Fruit fly (Drosophila melanogaster) whole organism, embryonic: ENCODE data around the gene TBC1d7.
A peak's percentile ranks its signal among the peaks of the same experiment; 100 is the strongest.

ENCODE experiments used
- CG10431 ChIP-seq: fragments of 200-800 bp; sonication (Bioruptor generic); optimal IDR thresholded peaks from 3 replicates; lab custom pipeline; 2018; ENCODE audit warnings: missing biosample characterization, mild to moderate bottlenecking, missing genetic modification characterization
- CG11085 ChIP-seq: fragments of 200-800 bp; sonication (Bioruptor generic); IDR thresholded peaks from 2 replicates; pipeline ENCODE4 v1.3.6; 2022; ENCODE audit warnings: missing biosample characterization, missing genetic modification characterization
- CG11696 ChIP-seq: fragments of 200-800 bp; sonication (Bioruptor generic); IDR thresholded peaks from 2 replicates; pipeline ENCODE4 v1.3.6; 2022; ENCODE audit warnings: missing biosample characterization, missing genetic modification characterization
- CG15514 ChIP-seq: fragments of 200-800 bp; sonication (Bioruptor generic); optimal IDR thresholded peaks from 3 replicates; lab custom pipeline; 2017; ENCODE audit warnings: missing biosample characterization, missing genetic modification characterization, mild to moderate bottlenecking, moderate library complexity, missing genetic modification reagents
- CG17328 ChIP-seq: fragments of 200-800 bp; sonication (Bioruptor generic); IDR thresholded peaks from 2 replicates; pipeline ENCODE4 v1.3.6; 2022; ENCODE audit warnings: missing biosample characterization, missing genetic modification characterization
- CG18476 ChIP-seq: fragments of 200-800 bp; sonication (Bioruptor generic); optimal IDR thresholded peaks from 2 replicates; lab custom pipeline; 2016; ENCODE audit warnings: missing biosample characterization, mild to moderate bottlenecking, missing genetic modification characterization
- CG2116 ChIP-seq: fragments of 200-800 bp; sonication (Bioruptor generic); optimal IDR thresholded peaks from 3 replicates; lab custom pipeline; 2018; ENCODE audit warnings: missing biosample characterization, mild to moderate bottlenecking, missing genetic modification characterization
- CG2202 ChIP-seq: fragments of 200-800 bp; sonication (Bioruptor generic); optimal IDR thresholded peaks from 2 replicates; lab custom pipeline; 2018; ENCODE audit warnings: missing biosample characterization, mild to moderate bottlenecking, missing genetic modification characterization
- CG2678 ChIP-seq: fragments of 200-800 bp; sonication (Bioruptor generic); optimal IDR thresholded peaks from 3 replicates; lab custom pipeline; 2019; ENCODE audit warnings: missing biosample characterization, mild to moderate bottlenecking, missing genetic modification characterization, moderate library complexity
- CG2889 ChIP-seq: fragments of 200-800 bp; sonication (Bioruptor generic); IDR thresholded peaks from 3 replicates; pipeline ENCODE4 v1.3.6; 2022; ENCODE audit warnings: missing biosample characterization, missing genetic modification characterization
- CG31365 ChIP-seq: fragments of 200-800 bp; sonication (Bioruptor generic); optimal IDR thresholded peaks from 2 replicates; lab custom pipeline; 2018; ENCODE audit warnings: missing biosample characterization, mild to moderate bottlenecking, missing genetic modification characterization
- CG3995 ChIP-seq: fragments of 200-800 bp; sonication (Bioruptor generic); optimal IDR thresholded peaks from 3 replicates; lab custom pipeline; 2016; ENCODE audit warnings: missing biosample characterization, missing genetic modification characterization
- CG4328 ChIP-seq: fragments of 200-800 bp; sonication (Bioruptor generic); optimal IDR thresholded peaks from 3 replicates; lab custom pipeline; 2017; ENCODE audit warnings: missing biosample characterization, missing genetic modification reagents, missing genetic modification characterization
- CG5245 ChIP-seq: fragments of 200-800 bp; sonication (Bioruptor generic); optimal IDR thresholded peaks from 3 replicates; lab custom pipeline; 2016; ENCODE audit warnings: missing biosample characterization, missing genetic modification characterization
- CG8765 ChIP-seq: fragments of 200-800 bp; sonication (Bioruptor generic); IDR thresholded peaks from 2 replicates; pipeline ENCODE4 v1.3.6; 2022; ENCODE audit warnings: missing biosample characterization, missing genetic modification characterization
- CG8924 ChIP-seq: fragments of 200-800 bp; optimal IDR thresholded peaks from 3 replicates; lab custom pipeline; 2019; ENCODE audit warnings: missing biosample characterization, mild to moderate bottlenecking, missing genetic modification characterization, moderate library complexity
- CG9437 ChIP-seq: fragments of 200-800 bp; sonication (Bioruptor generic); optimal IDR thresholded peaks from 2 replicates; lab custom pipeline; 2018; ENCODE audit warnings: missing biosample characterization, mild to moderate bottlenecking, missing genetic modification characterization
- CG9797 ChIP-seq: fragments of 200-800 bp; sonication (Bioruptor generic); optimal IDR thresholded peaks from 3 replicates; lab custom pipeline; 2018; ENCODE audit warnings: missing biosample characterization, mild to moderate bottlenecking, missing genetic modification characterization
- CG9876 ChIP-seq: fragments of 200-800 bp; sonication (Bioruptor generic); optimal IDR thresholded peaks from 2 replicates; lab custom pipeline; 2016; ENCODE audit warnings: missing biosample characterization, missing genetic modification characterization
- Dbx ChIP-seq: fragments of 200-800 bp; sonication (Bioruptor generic); IDR thresholded peaks from 3 replicates; pipeline ENCODE4 v1.3.6; 2022; ENCODE audit warnings: missing biosample characterization, missing genetic modification characterization
- Dll ChIP-seq: fragments of 200-800 bp; sonication (Bioruptor generic); IDR thresholded peaks from 4 replicates; pipeline ENCODE4 v1.3.6; 2022; ENCODE audit warnings: missing biosample characterization, missing genetic modification characterization; ENCODE audit not compliant: partially characterized antibody
- Doc2 ChIP-seq: fragments of 200-800 bp; sonication (Bioruptor generic); IDR thresholded peaks from 2 replicates; pipeline ENCODE4 v1.3.6; 2022; ENCODE audit warnings: missing biosample characterization, missing genetic modification characterization
- E2f2 ChIP-seq: fragments of 200-800 bp; sonication (Bioruptor generic); IDR thresholded peaks from 2 replicates; pipeline ENCODE4 v1.3.6; 2022; ENCODE audit warnings: missing biosample characterization, missing genetic modification characterization
- Elba2 ChIP-seq: fragments of 200-800 bp; sonication (Bioruptor generic); optimal IDR thresholded peaks from 3 replicates; lab custom pipeline; 2016; ENCODE audit warnings: missing biosample characterization, missing genetic modification characterization
- Ets97D ChIP-seq: fragments of 200-800 bp; sonication (Bioruptor generic); optimal IDR thresholded peaks from 3 replicates; lab custom pipeline; 2016; ENCODE audit warnings: missing biosample characterization, missing genetic modification characterization
- Hr51 ChIP-seq, 2 experiments: fragments of 200-800 bp; sonication (Bioruptor generic); optimal IDR thresholded peaks; 2 replicates in 1 of 2; 3 replicates in 1 of 2; lab custom pipeline; 2016 to 2018; ENCODE audit warnings: missing biosample characterization in 2 of 2, missing genetic modification characterization in 2 of 2, mild to moderate bottlenecking in 1 of 2, moderate library complexity in 1 of 2
- MESR4 ChIP-seq: fragments of 200-800 bp; sonication (Bioruptor generic); optimal IDR thresholded peaks from 2 replicates; lab custom pipeline; 2018; ENCODE audit warnings: missing biosample characterization, mild to moderate bottlenecking, missing genetic modification characterization, moderate library complexity
- Mes4 ChIP-seq: fragments of 200-800 bp; sonication (Bioruptor generic); optimal IDR thresholded peaks from 2 replicates; lab custom pipeline; 2016; ENCODE audit warnings: missing biosample characterization, missing genetic modification characterization
- Scr ChIP-seq: fragments of 200-800 bp; sonication (Bioruptor generic); IDR thresholded peaks from 2 replicates; pipeline ENCODE4 v1.3.6; 2022; ENCODE audit warnings: missing biosample characterization, missing genetic modification characterization; ENCODE audit not compliant: partially characterized antibody
- Sry-δ ChIP-seq: fragments of 200-800 bp; sonication (Bioruptor generic); optimal IDR thresholded peaks from 2 replicates; lab custom pipeline; 2016; ENCODE audit warnings: missing biosample characterization, missing genetic modification characterization
- TFAM ChIP-seq: fragments of 200-800 bp; sonication (Bioruptor generic); optimal IDR thresholded peaks from 2 replicates; lab custom pipeline; 2017; ENCODE audit warnings: missing biosample characterization, missing genetic modification characterization, inconsistent platforms
- amos ChIP-seq: fragments of 200-800 bp; sonication (Bioruptor generic); IDR thresholded peaks from 2 replicates; pipeline ENCODE4 v1.3.6; 2022; ENCODE audit warnings: missing biosample characterization, missing genetic modification characterization; ENCODE audit not compliant: partially characterized antibody
- ato ChIP-seq: fragments of 200-800 bp; sonication (Bioruptor generic); IDR thresholded peaks from 2 replicates; pipeline ENCODE4 v1.3.6; 2022; ENCODE audit warnings: missing biosample characterization, missing genetic modification characterization; ENCODE audit not compliant: partially characterized antibody
- cad ChIP-seq: fragments of >200 bp; optimal IDR thresholded peaks from 2 replicates; lab custom pipeline; 2017; ENCODE audit warnings: missing biosample characterization, missing genetic modification characterization
- chm ChIP-seq: fragments of 200-800 bp; sonication (Bioruptor generic); IDR thresholded peaks from 2 replicates; pipeline ENCODE4 v1.3.6; 2022; ENCODE audit warnings: missing biosample characterization, missing genetic modification characterization
- crc ChIP-seq: fragments of 200-800 bp; sonication (Bioruptor generic); optimal IDR thresholded peaks from 2 replicates; lab custom pipeline; 2016; ENCODE audit warnings: missing biosample characterization, missing genetic modification characterization
- dpn ChIP-seq, 2 experiments: fragments of 200-800 bp; sonication (Bioruptor generic); optimal IDR thresholded peaks; 3 replicates each; lab custom pipeline; 2016; ENCODE audit warnings: missing biosample characterization in 2 of 2, missing genetic modification characterization in 2 of 2
- eyg ChIP-seq: fragments of 200-800 bp; sonication (Bioruptor generic); optimal IDR thresholded peaks from 3 replicates; lab custom pipeline; 2016; ENCODE audit warnings: missing biosample characterization, missing genetic modification characterization
- gfzf ChIP-seq: fragments of 200-800 bp; sonication (Bioruptor generic); optimal IDR thresholded peaks from 2 replicates; lab custom pipeline; 2016; ENCODE audit warnings: missing biosample characterization, mild to moderate bottlenecking, missing genetic modification characterization, moderate library complexity
- gsb-n ChIP-seq: fragments of 200-800 bp; sonication (Bioruptor generic); optimal IDR thresholded peaks from 3 replicates; lab custom pipeline; 2018; ENCODE audit warnings: missing biosample characterization, mild to moderate bottlenecking, missing genetic modification characterization
- ham ChIP-seq: fragments of 200-800 bp; sonication (Bioruptor generic); IDR thresholded peaks from 2 replicates; pipeline ENCODE4 v1.3.6; 2022; ENCODE audit warnings: missing biosample characterization, missing genetic modification characterization
- lmd ChIP-seq: fragments of 200-800 bp; sonication (Bioruptor generic); IDR thresholded peaks from 2 replicates; pipeline ENCODE4 v1.3.6; 2022; ENCODE audit warnings: missing biosample characterization, missing genetic modification characterization
- nerfin-1 ChIP-seq: fragments of 200-800 bp; sonication (Bioruptor generic); optimal IDR thresholded peaks from 3 replicates; lab custom pipeline; 2019; ENCODE audit warnings: missing biosample characterization, mild to moderate bottlenecking, missing genetic modification characterization, moderate library complexity
- pfk ChIP-seq: fragments of 200-800 bp; sonication (Bioruptor generic); optimal IDR thresholded peaks from 2 replicates; lab custom pipeline; 2018; ENCODE audit warnings: missing biosample characterization, mild to moderate bottlenecking, missing genetic modification characterization, moderate library complexity
- phol ChIP-seq: fragments of 200-800 bp; sonication (Bioruptor generic); optimal IDR thresholded peaks from 3 replicates; lab custom pipeline; 2018; ENCODE audit warnings: missing biosample characterization, mild to moderate bottlenecking, missing genetic modification characterization, moderate library complexity
- pzg ChIP-seq: fragments of 200-800 bp; sonication (Bioruptor generic); optimal IDR thresholded peaks from 3 replicates; lab custom pipeline; 2018; ENCODE audit warnings: missing biosample characterization, mild to moderate bottlenecking, missing genetic modification characterization, moderate library complexity
- stwl ChIP-seq: fragments of 200-800 bp; sonication (Bioruptor generic); optimal IDR thresholded peaks from 3 replicates; lab custom pipeline; 2018; ENCODE audit warnings: missing biosample characterization, mild to moderate bottlenecking, missing genetic modification characterization, moderate library complexity
- trem ChIP-seq: fragments of 200-800 bp; optimal IDR thresholded peaks from 3 replicates; lab custom pipeline; 2019; ENCODE audit warnings: missing biosample characterization, mild to moderate bottlenecking, missing genetic modification characterization, moderate library complexity
- twi ChIP-seq: fragments of 200-800 bp; optimal IDR thresholded peaks from 2 replicates; lab custom pipeline; 2019; ENCODE audit warnings: missing biosample characterization, mild to moderate bottlenecking, missing genetic modification characterization, moderate library complexity
- unc-4 ChIP-seq: fragments of 200-800 bp; sonication (Bioruptor generic); IDR thresholded peaks from 2 replicates; pipeline ENCODE4 v1.3.6; 2022; ENCODE audit warnings: missing biosample characterization, missing genetic modification characterization; ENCODE audit not compliant: partially characterized antibody
- wek ChIP-seq: fragments of 200-800 bp; sonication (Bioruptor generic); optimal IDR thresholded peaks from 3 replicates; lab custom pipeline; 2018; ENCODE audit warnings: missing biosample characterization, mild to moderate bottlenecking, missing genetic modification characterization, moderate library complexity

The TBC1d7 gene

dm6 chr3R:24186188-24186587 lies 24.7 kb downstream of the TBC1d7 start, which contains the start of gene mora:
mora (plus strand) TSS chr3R:24186359.
- TF ChIP-seq amos (peak; percentile 13; the same call in 1 of the 2 replicates), CG9437 (GFP tag; lab: Kevin White, UChicago) (peak; percentile 22), CG4328 (no peak), trem (tag; lab: Kevin White, UChicago) (peak; percentile 26), Ets97D (GFP tag; lab: Kevin White, UChicago) (peak; percentile 17), cad (GFP tag; lab: Kevin White, UChicago) (no peak), pfk (GFP tag; lab: Kevin White, UChicago) (no peak), CG5245 (no peak), CG3995 (GFP tag; lab: Kevin White, UChicago) (peak; percentile 38), CG2116 (GFP tag; lab: Kevin White, UChicago) (peak; percentile 50), ham (GFP tag; lab: Robert Waterston, UW) (no peak), CG11696 (GFP tag; lab: Robert Waterston, UW) (no peak), Dbx (GFP tag; lab: Robert Waterston, UW) (no peak), MESR4 (peak; percentile 78), CG8924 (tag; lab: Kevin White, UChicago) (no peak), twi (peak; percentile 80), dpn (GFP tag; optimal IDR thresholded peaks at IDR 0.05; lab: Kevin White, UChicago) (no peak), TFAM (no peak), lmd (GFP tag; lab: Robert Waterston, UW) (no peak), CG18476 (no peak), CG2889 (GFP tag; lab: Robert Waterston, UW) (no peak), CG9797 (GFP tag; lab: Kevin White, UChicago) (peak; percentile 86), Mes4 (GFP tag; lab: Kevin White, UChicago) (no peak), nerfin-1 (tag; lab: Kevin White, UChicago) (no peak), E2f2 (peak; percentile 95), crc (no peak), CG17328 (GFP tag; lab: Robert Waterston, UW) (no peak), unc-4 (peak; percentile 16; the same call in 1 of the 2 replicates), Dll (GFP tag; lab: Robert Waterston, UW) (0 out of 4 replicates have a peak, but pooled peaks have one; percentile 29), CG31365 (tag; lab: Kevin White, UChicago) (no peak), Scr (GFP tag; lab: Robert Waterston, UW) (0 out of 2 replicates have a peak, but pooled peaks have one; percentile 28), Elba2 (no peak), chm (GFP tag; lab: Robert Waterston, UW) (no peak), eyg (GFP tag; lab: Kevin White, UChicago) (no peak), CG9876 (no peak), CG2202 (tag; lab: Kevin White, UChicago) (no peak), gsb-n (no peak), wek (GFP tag; lab: Kevin White, UChicago) (peak; percentile 11), Doc2 (no peak), CG8765 (GFP tag; lab: Robert Waterston, UW) (no peak), CG2678 (tag; lab: Kevin White, UChicago) (no peak), CG11085 (GFP tag; lab: Robert Waterston, UW) (no peak), pzg (GFP tag; lab: Kevin White, UChicago) (peak; percentile 65), CG15514 (peak; percentile 6), Sry-δ (GFP tag; lab: Kevin White, UChicago) (peak; percentile 12), phol (tag; lab: Kevin White, UChicago) (peak; percentile 15), ato (no peak), Hr51 (GFP tag; optimal IDR thresholded peaks at IDR 0.05; lab: Kevin White, UChicago) (no peak), gfzf (peak; percentile 88), CG10431 (GFP tag; lab: Kevin White, UChicago) (no peak), stwl (tag; lab: Kevin White, UChicago) (peak; percentile 39)
